Worm (Caenorhabditis elegans) whole organism, early embryonic: ENCODE results near the gene col-81.

Source experiments
- B0310.2 ChIP-seq: sonication (generic microtip); optimal IDR thresholded peaks from 2 replicates; lab custom pipeline; 2016; ENCODE audit warnings: mild to moderate bottlenecking, missing genetic modification characterization, missing compliant biosample characterization
- aly-1 ChIP-seq: sonication (generic microtip); optimal IDR thresholded peaks from 2 replicates; lab custom pipeline; 2016; ENCODE audit warnings: missing genetic modification characterization, missing compliant biosample characterization
- ama-1 ChIP-seq: fragments of 150-350 bp; optimal IDR thresholded peaks from 2 replicates; lab custom pipeline; 2014
- ceh-13 ChIP-seq: fragments of 200-800 bp; sonication (Bioruptor generic); optimal IDR thresholded peaks from 2 replicates; lab custom pipeline; 2018; ENCODE audit warnings: mild to moderate bottlenecking, missing genetic modification characterization, missing compliant biosample characterization
- ceh-36 ChIP-seq: sonication (generic microtip); optimal IDR thresholded peaks from 2 replicates; lab custom pipeline; 2016; ENCODE audit warnings: missing genetic modification characterization, inconsistent platforms, missing compliant biosample characterization
- flt-1 ChIP-seq: fragments of 200-800 bp; sonication (Bioruptor generic); IDR thresholded peaks from 2 replicates; pipeline ENCODE4 v1.3.6; 2022; ENCODE audit warnings: missing genetic modification characterization, missing compliant biosample characterization
- hnd-1 ChIP-seq: sonication (generic microtip); optimal IDR thresholded peaks from 2 replicates; lab custom pipeline; 2016; ENCODE audit warnings: missing genetic modification characterization, missing compliant biosample characterization
- tbx-11 ChIP-seq: fragments of 200-800 bp; sonication (Bioruptor generic); IDR thresholded peaks from 2 replicates; pipeline ENCODE4 v1.3.6; 2022; ENCODE audit warnings: missing genetic modification characterization, missing compliant biosample characterization
- tra-4 ChIP-seq: sonication (generic microtip); optimal IDR thresholded peaks from 2 replicates; lab custom pipeline; 2017; ENCODE audit warnings: missing genetic modification characterization, missing compliant biosample characterization

DNA sequence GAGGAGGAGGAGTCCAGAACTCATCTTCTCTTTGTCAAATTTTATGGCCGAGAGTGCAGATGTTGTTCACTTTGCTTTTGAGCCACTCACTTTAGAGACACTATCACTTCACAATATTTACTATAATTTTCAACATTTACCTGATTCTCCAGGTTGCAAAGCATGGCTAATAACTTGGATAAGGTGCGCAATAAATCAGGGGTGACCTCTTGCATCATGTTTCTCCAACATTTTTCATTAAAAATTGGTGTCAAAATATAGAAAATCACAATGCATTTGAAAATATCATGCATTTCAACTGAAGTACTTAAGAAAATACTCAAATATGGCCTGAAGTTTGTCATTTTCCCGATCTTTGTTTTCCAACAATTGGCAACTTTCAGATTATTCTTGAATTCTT is 18.0 kb downstream of the col-81 start:
- no peak for TF ChIP-seq tbx-11
- TF ChIP-seq aly-1 (tag; lab: Kevin White, UChicago): no peak
- no peak for TF ChIP-seq hnd-1 (tag; lab: Kevin White, UChicago)
- no peak for TF ChIP-seq B0310.2 (tag; lab: Kevin White, UChicago)
- TF ChIP-seq ceh-13 (GFP tag; lab: Kevin White, UChicago): no peak
- TF ChIP-seq tra-4 (tag; lab: Kevin White, UChicago): no peak
- no peak for TF ChIP-seq ama-1
- TF ChIP-seq flt-1 (GFP tag; lab: Robert Waterston, UW): no peak
- no peak for TF ChIP-seq ceh-36 (tag; lab: Kevin White, UChicago)
